Worm (Caenorhabditis elegans) whole organism, late embryonic: ENCODE results near the gene dnj-13.

Experiments
- C38D4.7 ChIP-seq: fragments of 200-800 bp; sonication (Bioruptor generic); optimal IDR thresholded peaks from 2 replicates; lab custom pipeline; 2018; ENCODE audit warnings: mild to moderate bottlenecking, missing genetic modification characterization, moderate library complexity, missing compliant biosample characterization
- K02D7.2 ChIP-seq: sonication (generic microtip); optimal IDR thresholded peaks from 2 replicates; lab custom pipeline; 2017; ENCODE audit warnings: mild to moderate bottlenecking, missing genetic modification characterization, missing compliant biosample characterization
- K09A11.1 ChIP-seq: sonication (generic microtip); optimal IDR thresholded peaks from 2 replicates; lab custom pipeline; 2017; ENCODE audit warnings: antibody characterized with exemption, mild to moderate bottlenecking, missing genetic modification characterization, missing compliant biosample characterization; ENCODE audit not compliant: insufficient read depth
- T23F11.4 ChIP-seq: fragments of 200-800 bp; sonication (Bioruptor generic); optimal IDR thresholded peaks from 2 replicates; lab custom pipeline; 2018; ENCODE audit warnings: mild to moderate bottlenecking, missing genetic modification characterization, missing compliant biosample characterization
- Y22D7AL.16 ChIP-seq: sonication (generic microtip); optimal IDR thresholded peaks from 2 replicates; lab custom pipeline; 2016; ENCODE audit warnings: missing genetic modification characterization, missing compliant biosample characterization
- ahr-1 ChIP-seq: sonication (generic microtip); optimal IDR thresholded peaks from 2 replicates; lab custom pipeline; 2016; ENCODE audit warnings: missing genetic modification characterization, missing compliant biosample characterization
- ceh-14 ChIP-seq: sonication (generic microtip); optimal IDR thresholded peaks from 2 replicates; lab custom pipeline; 2016; ENCODE audit warnings: missing genotype, missing genetic modification characterization, missing compliant biosample characterization
- ceh-18 ChIP-seq: sonication (generic microtip); optimal IDR thresholded peaks from 2 replicates; lab custom pipeline; 2016; ENCODE audit warnings: missing genetic modification characterization, missing compliant biosample characterization
- ceh-19 ChIP-seq: fragments of 200-800 bp; sonication (Bioruptor generic); optimal IDR thresholded peaks from 2 replicates; lab custom pipeline; 2018; ENCODE audit warnings: mild to moderate bottlenecking, missing genetic modification characterization, missing compliant biosample characterization
- ceh-2 ChIP-seq: sonication (generic microtip); optimal IDR thresholded peaks from 2 replicates; lab custom pipeline; 2016; ENCODE audit warnings: missing genotype, missing genetic modification characterization, missing compliant biosample characterization
- ceh-22 ChIP-seq: sonication (generic microtip); optimal IDR thresholded peaks from 2 replicates; lab custom pipeline; 2017; ENCODE audit warnings: missing biosample characterization, missing genetic modification characterization
- ceh-31 ChIP-seq: sonication (generic microtip); optimal IDR thresholded peaks from 2 replicates; lab custom pipeline; 2016; ENCODE audit warnings: missing genetic modification characterization, missing compliant biosample characterization
- ceh-34 ChIP-seq: sonication (generic microtip); optimal IDR thresholded peaks from 2 replicates; lab custom pipeline; 2016; ENCODE audit warnings: mild to moderate bottlenecking, missing genetic modification characterization, missing compliant biosample characterization
- ceh-45 ChIP-seq: fragments of 200-800 bp; sonication (Bioruptor generic); IDR thresholded peaks from 2 replicates; pipeline ENCODE4 v1.3.6; 2022; ENCODE audit warnings: missing genetic modification reagents, missing genetic modification characterization, missing compliant biosample characterization
- che-1 ChIP-seq: sonication (generic microtip); optimal IDR thresholded peaks from 2 replicates; lab custom pipeline; 2016; ENCODE audit warnings: mild to moderate bottlenecking, missing genetic modification characterization, missing compliant biosample characterization
- elt-2 ChIP-seq: sonication (generic microtip); optimal IDR thresholded peaks from 2 replicates; lab custom pipeline; 2016; ENCODE audit warnings: missing genetic modification reagents, missing genetic modification characterization, missing compliant biosample characterization
- elt-4 ChIP-seq: sonication (generic microtip); optimal IDR thresholded peaks from 2 replicates; lab custom pipeline; 2016; ENCODE audit warnings: missing genetic modification characterization, missing compliant biosample characterization
- fkh-6 ChIP-seq: sonication (generic microtip); optimal IDR thresholded peaks from 2 replicates; lab custom pipeline; 2016; ENCODE audit warnings: missing genetic modification characterization, missing compliant biosample characterization
- gmeb-2 ChIP-seq: sonication (generic microtip); optimal IDR thresholded peaks from 2 replicates; lab custom pipeline; 2016; ENCODE audit warnings: missing genetic modification characterization, inconsistent platforms, missing compliant biosample characterization
- hlh-13 ChIP-seq: fragments of 200-800 bp; sonication (Bioruptor generic); optimal IDR thresholded peaks from 2 replicates; lab custom pipeline; 2018; ENCODE audit warnings: mild to moderate bottlenecking, missing genetic modification characterization, missing compliant biosample characterization
- lim-6 ChIP-seq: sonication (generic microtip); optimal IDR thresholded peaks from 2 replicates; lab custom pipeline; 2016; ENCODE audit warnings: missing genetic modification characterization, missing compliant biosample characterization
- lin-11 ChIP-seq: fragments of 200-800 bp; sonication (Bioruptor generic); optimal IDR thresholded peaks from 2 replicates; lab custom pipeline; 2018; ENCODE audit warnings: mild to moderate bottlenecking, missing genetic modification characterization, missing compliant biosample characterization
- mec-3 ChIP-seq: sonication (generic microtip); optimal IDR thresholded peaks from 2 replicates; lab custom pipeline; 2016; ENCODE audit warnings: borderline replicate concordance, missing genetic modification characterization, missing compliant biosample characterization
- pag-3 ChIP-seq: sonication (generic microtip); optimal IDR thresholded peaks from 2 replicates; lab custom pipeline; 2016; ENCODE audit warnings: missing compliant biosample characterization, missing genetic modification characterization, borderline replicate concordance
- pax-1 ChIP-seq: fragments of 150-350 bp; optimal IDR thresholded peaks from 2 replicates; lab custom pipeline; 2014; ENCODE audit warnings: missing biosample characterization, missing genetic modification characterization
- pha-2 ChIP-seq: sonication (generic microtip); optimal IDR thresholded peaks from 2 replicates; lab custom pipeline; 2017; ENCODE audit warnings: mild to moderate bottlenecking, missing genetic modification characterization, missing compliant biosample characterization
- ref-2 ChIP-seq: sonication (generic microtip); optimal IDR thresholded peaks from 2 replicates; lab custom pipeline; 2016; ENCODE audit warnings: missing genetic modification characterization, missing compliant biosample characterization
- rnt-1 ChIP-seq: sonication (generic microtip); optimal IDR thresholded peaks from 2 replicates; lab custom pipeline; 2016; ENCODE audit warnings: missing genetic modification characterization, missing compliant biosample characterization
- sdc-2 ChIP-seq: sonication (generic microtip); optimal IDR thresholded peaks from 2 replicates; lab custom pipeline; 2016; ENCODE audit warnings: missing genotype, missing genetic modification characterization, missing compliant biosample characterization
- sox-4 ChIP-seq: sonication (generic microtip); optimal IDR thresholded peaks from 2 replicates; lab custom pipeline; 2017; ENCODE audit warnings: mild to moderate bottlenecking, missing genetic modification characterization, inconsistent platforms, missing compliant biosample characterization
- tbx-2 ChIP-seq: sonication (generic microtip); optimal IDR thresholded peaks from 2 replicates; lab custom pipeline; 2016; ENCODE audit warnings: missing genetic modification characterization, missing compliant biosample characterization
- tbx-7 ChIP-seq: sonication (generic microtip); optimal IDR thresholded peaks from 2 replicates; lab custom pipeline; 2016; ENCODE audit warnings: missing genotype, missing genetic modification characterization, missing compliant biosample characterization
- ttx-3 ChIP-seq: sonication (generic microtip); optimal IDR thresholded peaks from 2 replicates; lab custom pipeline; 2016; ENCODE audit warnings: missing genetic modification reagents, missing genetic modification characterization, missing compliant biosample characterization
- unc-42 ChIP-seq: sonication (generic microtip); optimal IDR thresholded peaks from 2 replicates; lab custom pipeline; 2016; ENCODE audit warnings: missing genotype, missing genetic modification characterization, missing compliant biosample characterization
- unc-86 ChIP-seq: sonication (generic microtip); optimal IDR thresholded peaks from 2 replicates; lab custom pipeline; 2016; ENCODE audit warnings: missing genetic modification characterization, missing compliant biosample characterization
- zip-5 ChIP-seq: sonication (generic microtip); optimal IDR thresholded peaks from 2 replicates; lab custom pipeline; 2016; ENCODE audit warnings: missing genetic modification characterization, missing compliant biosample characterization

Gene dnj-13

DNA sequence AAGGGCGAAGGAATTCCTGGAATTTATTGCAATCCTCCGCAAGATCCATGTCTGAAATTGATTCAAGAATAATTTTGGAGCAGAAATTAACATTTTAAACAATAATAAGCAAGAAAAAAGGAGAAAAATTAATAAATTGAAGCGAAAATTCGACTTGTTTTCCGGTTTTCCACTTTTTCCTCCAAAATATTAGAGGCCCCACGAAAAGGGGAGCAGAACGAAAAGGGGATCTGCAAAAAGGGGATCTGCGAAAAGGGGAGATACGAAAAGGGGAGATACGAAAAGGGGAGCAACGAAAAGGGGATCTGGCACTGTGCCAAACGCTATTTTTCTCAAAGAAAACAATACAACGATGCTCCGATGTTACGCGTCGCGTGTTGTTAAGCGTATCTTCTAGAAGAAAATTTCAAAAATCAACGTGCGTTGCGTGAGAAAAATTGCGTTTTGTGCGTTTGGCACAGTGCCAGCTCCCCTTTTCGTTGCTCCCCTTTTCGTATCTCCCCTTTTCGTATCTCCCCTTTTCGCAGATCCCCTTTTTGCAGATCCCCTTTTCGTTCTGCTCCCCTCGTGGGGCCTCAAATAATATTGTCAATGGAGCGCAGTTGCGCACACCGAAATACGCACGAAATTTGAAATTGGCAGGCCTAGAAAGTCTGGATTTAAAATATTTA, 10.9 kb upstream of the dnj-13 start, which contains the start of gene Y62F5A.12 (continued):
- TF ChIP-seq lim-6 (tag; lab: Kevin White, UChicago), result peak; percentile 98
- peak; percentile 5 for TF ChIP-seq Y22D7AL.16 (tag; lab: Kevin White, UChicago)
- peak; percentile 54 for TF ChIP-seq sox-4 (tag; lab: Kevin White, UChicago)
- TF ChIP-seq hlh-13 (GFP tag; lab: Kevin White, UChicago), result peak; percentile 72
- peak; percentile 57 for TF ChIP-seq fkh-6 (tag; lab: Kevin White, UChicago)
- TF ChIP-seq ref-2 (tag; lab: Kevin White, UChicago), result peak; percentile 98
- peak; percentile 30 for TF ChIP-seq ttx-3
- peak; percentile 81 for TF ChIP-seq ceh-19
- TF ChIP-seq lin-11 (tag; lab: Kevin White, UChicago), result peak; percentile 22
- peak; percentile 8 for TF ChIP-seq T23F11.4 (GFP tag; lab: Kevin White, UChicago)
- peak; percentile 96 for TF ChIP-seq pag-3 (tag; lab: Kevin White, UChicago)
- peak; percentile 78 for TF ChIP-seq ahr-1 (tag; lab: Kevin White, UChicago)
- peak; percentile 95 for TF ChIP-seq ceh-34 (tag; lab: Kevin White, UChicago)
- TF ChIP-seq elt-2 (tag; lab: Kevin White, UChicago), result peak; percentile 79
- TF ChIP-seq C38D4.7 (GFP tag; lab: Kevin White, UChicago), result peak; percentile 41
- TF ChIP-seq ceh-14 (tag; lab: Kevin White, UChicago), result peak; percentile 98
- TF ChIP-seq elt-4 (tag; lab: Kevin White, UChicago), result peak; percentile 79
- peak; percentile 49 for TF ChIP-seq pha-2 (tag; lab: Kevin White, UChicago)
- TF ChIP-seq K02D7.2 (tag; lab: Kevin White, UChicago), result peak; percentile 18
- peak; percentile 89 for TF ChIP-seq ceh-18 (tag; lab: Kevin White, UChicago)
- peak; percentile 21 for TF ChIP-seq che-1 (tag; lab: Kevin White, UChicago)
- TF ChIP-seq unc-42 (tag; lab: Kevin White, UChicago), result peak; percentile 88
- peak; percentile 97 for TF ChIP-seq mec-3 (tag; lab: Kevin White, UChicago)
- TF ChIP-seq ceh-2 (tag; lab: Kevin White, UChicago), result peak; percentile 95
- TF ChIP-seq zip-5 (tag; lab: Kevin White, UChicago), result peak; percentile 92
- TF ChIP-seq tbx-7 (tag; lab: Kevin White, UChicago), result peak; percentile 92
- TF ChIP-seq unc-86, result peak; percentile 79
- TF ChIP-seq, all 69 proteins: peak for 50; not testable (repeated sequence) for 19

DNA sequence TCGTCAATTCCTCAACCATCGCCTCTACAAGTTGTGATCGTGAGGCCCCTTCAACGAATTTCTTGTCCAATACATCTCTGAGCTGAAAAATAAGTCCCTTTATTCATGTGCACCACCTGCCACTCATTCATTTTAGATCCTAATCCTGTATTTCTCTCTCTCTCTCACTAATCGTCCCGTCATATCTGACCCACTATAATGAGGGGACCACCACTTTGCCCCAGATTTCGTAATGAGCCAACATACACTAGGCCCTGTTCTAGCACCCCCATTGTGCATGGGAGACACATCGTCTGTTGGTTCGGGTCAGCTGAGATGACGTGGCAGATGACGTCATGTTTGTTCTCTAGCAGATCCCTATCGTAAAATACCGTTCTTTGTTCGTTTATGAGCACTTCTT, 10.1 kb upstream of the dnj-13 start:
- TF ChIP-seq tbx-2 (peak; percentile 48), ceh-34 (tag; lab: Kevin White, UChicago) (no peak), ref-2 (tag; lab: Kevin White, UChicago) (peak; percentile 68), ceh-2 (tag; lab: Kevin White, UChicago) (no peak), sdc-2 (tag; lab: Kevin White, UChicago) (peak; percentile 36), ceh-22 (tag; lab: Kevin White, UChicago) (no peak), ceh-31 (tag; lab: Kevin White, UChicago) (peak; percentile 42), gmeb-2 (tag; lab: Kevin White, UChicago) (peak; percentile 4)

DNA sequence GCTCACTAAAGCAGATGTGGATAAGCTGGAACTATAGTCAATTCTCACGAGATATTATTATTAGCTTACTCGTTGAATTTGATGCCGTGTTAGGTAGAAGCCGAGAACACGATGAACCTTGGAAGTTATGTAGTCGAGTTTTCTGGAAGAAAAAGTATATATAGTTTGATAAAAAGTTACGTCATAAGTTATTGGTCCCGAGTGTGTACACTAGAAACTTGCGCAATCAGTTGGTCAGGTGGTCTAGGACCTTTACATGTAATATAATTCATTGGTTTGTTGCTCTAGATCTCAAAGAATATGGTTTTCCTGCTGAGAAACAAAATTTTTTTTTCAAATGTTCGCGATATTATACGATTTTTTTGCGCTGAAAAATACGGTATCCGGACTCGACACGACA, 9.6 kb upstream of the dnj-13 start:
- TF ChIP-seq ceh-34 (tag; lab: Kevin White, UChicago) (no peak), K09A11.1 (no peak), sox-4 (tag; lab: Kevin White, UChicago) (no peak), elt-2 (tag; lab: Kevin White, UChicago) (peak; percentile 43)

DNA sequence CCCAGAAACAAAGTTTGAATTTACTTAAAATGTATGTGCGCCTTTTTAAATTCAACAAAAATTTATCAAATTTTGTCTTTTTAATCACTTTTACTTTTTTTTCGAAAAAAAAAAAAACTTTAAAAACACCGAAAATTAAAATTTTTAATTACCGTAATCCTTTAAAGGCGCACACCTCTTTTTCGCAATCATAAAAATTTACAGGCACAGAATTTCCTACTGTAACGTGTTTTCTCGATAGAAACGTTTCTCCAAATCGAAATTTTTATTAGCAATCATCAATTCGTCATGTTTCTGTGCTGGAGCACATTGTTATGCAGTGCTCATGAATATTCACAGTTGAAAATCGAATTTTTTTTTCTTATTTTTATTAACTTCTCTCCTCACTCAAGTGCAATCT, 9.0 kb upstream of the dnj-13 start:
- TF ChIP-seq K09A11.1 (no peak), pax-1 (tag; lab: Kevin White, UChicago) (no peak), fkh-6 (tag; lab: Kevin White, UChicago) (no peak), ceh-45 (GFP tag; lab: Robert Waterston, UW) (no peak), rnt-1 (tag; lab: Kevin White, UChicago) (no peak)
- TF ChIP-seq, all 69 proteins: peak for 0
